Fruit fly (Drosophila melanogaster): Measurements from ENCODE around the gene B4.

The B4 gene

DNA sequence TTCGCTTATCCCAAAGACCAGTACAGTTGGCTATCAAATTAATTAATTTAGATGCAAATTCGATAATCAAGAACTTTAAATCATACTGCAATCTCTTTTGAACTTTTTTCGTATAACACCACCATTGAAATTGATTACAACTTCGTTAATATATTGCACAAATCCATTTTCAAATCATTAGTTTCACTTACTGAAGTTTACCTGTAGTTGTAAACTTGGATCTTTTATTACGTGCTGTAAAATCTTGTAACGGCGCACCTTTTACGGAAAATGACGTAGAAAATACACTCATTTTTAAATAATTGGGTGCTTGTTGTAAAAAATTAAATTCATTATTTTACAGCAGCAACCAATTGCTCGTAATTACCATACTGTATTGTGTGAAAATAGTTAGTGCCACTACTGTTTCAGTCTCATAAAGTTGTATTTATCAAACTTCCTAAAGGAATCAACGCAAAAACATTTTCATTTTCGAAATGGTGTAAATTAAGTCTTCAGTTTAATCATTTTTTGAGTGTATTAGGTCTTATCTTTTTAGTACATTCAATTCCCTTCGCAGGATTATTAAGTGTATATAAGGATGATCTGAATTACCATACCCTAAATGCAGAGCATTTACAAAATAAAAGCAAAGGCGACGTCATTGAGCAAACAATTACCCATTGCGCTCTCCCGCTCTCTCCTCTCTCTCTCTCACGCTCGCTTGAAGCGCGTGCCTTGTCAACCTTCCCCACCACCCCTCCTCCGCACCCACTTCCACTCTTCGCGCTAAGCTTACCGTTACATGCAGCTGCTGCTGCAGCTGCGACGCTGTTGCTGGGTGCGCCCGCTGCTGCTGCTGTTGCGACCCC lies 36.7 kb downstream of the B4 start (continued):
- no peak for TF ChIP-seq prd (optimal IDR thresholded peaks at IDR 0.05)
- TF ChIP-seq prd (GFP tag; IDR thresholded peaks at IDR 0.05) = peak; percentile 45; the same call in 2 of the 3 replicates
- peak; percentile 71 for TF ChIP-seq slbo (GFP tag; IDR thresholded peaks at IDR 0.05)
- TF ChIP-seq ato (GFP tag; IDR thresholded peaks at IDR 0.05; ENCODE audit: partially characterized antibody) = peak; percentile 41; the same call in 1 of the 2 replicates
- no peak for TF ChIP-seq CG8089 (GFP tag; optimal IDR thresholded peaks at IDR 0.05)
- TF ChIP-seq Hsf (GFP tag; optimal IDR thresholded peaks at IDR 0.05) = no peak
- TF ChIP-seq chn (GFP tag; optimal IDR thresholded peaks at IDR 0.05) = no peak
- TF ChIP-seq Vsx1 (GFP tag; optimal IDR thresholded peaks at IDR 0.05) = no peak
- TF ChIP-seq wor (GFP tag; IDR thresholded peaks at IDR 0.05) = no peak
- TF ChIP-seq salm (tag; optimal IDR thresholded peaks at IDR 0.05) = no peak
- TF ChIP-seq CG3847 (GFP tag; IDR thresholded peaks at IDR 0.05) = peak; percentile 31; the same call in 1 of the 2 replicates
- TF ChIP-seq dimm (GFP tag; IDR thresholded peaks at IDR 0.05) = 0 out of 2 replicates have a peak, but pooled peaks have one; percentile 19
- TF ChIP-seq CoRest (tag; optimal IDR thresholded peaks at IDR 0.05) = peak; percentile 43
- no peak for TF ChIP-seq sd (tag; optimal IDR thresholded peaks at IDR 0.05)
- peak; percentile 7 for TF ChIP-seq bcd (GFP tag; optimal IDR thresholded peaks at IDR 0.05)
- TF ChIP-seq Bdp1 (GFP tag; optimal IDR thresholded peaks at IDR 0.05) = no peak
- peak; percentile 67 for TF ChIP-seq dysf (GFP tag; IDR thresholded peaks at IDR 0.05)
- peak; percentile 49 for TF ChIP-seq CG1603 (tag; optimal IDR thresholded peaks at IDR 0.05)
- peak; percentile 38; the same call in 1 of the 2 replicates for TF ChIP-seq ranshi (GFP tag; IDR thresholded peaks at IDR 0.05)
- TF ChIP-seq twi (tag; optimal IDR thresholded peaks at IDR 0.05) = no peak
- no peak for TF ChIP-seq CG10565 (GFP tag; optimal IDR thresholded peaks at IDR 0.05)
- TF ChIP-seq seq (GFP tag; IDR thresholded peaks at IDR 0.05) = peak; percentile 45; the same call in 1 of the 2 replicates
- TF ChIP-seq abd-A (tag; optimal IDR thresholded peaks at IDR 0.05) = no peak
- TF ChIP-seq h (optimal IDR thresholded peaks at IDR 0.05) = no peak
- no peak for TF ChIP-seq p53 (GFP tag; optimal IDR thresholded peaks at IDR 0.05)
- TF ChIP-seq trh (GFP tag; optimal IDR thresholded peaks at IDR 0.05) = no peak
- TF ChIP-seq scrt (GFP tag; optimal IDR thresholded peaks at IDR 0.05) = no peak
- TF ChIP-seq yki (optimal IDR thresholded peaks at IDR 0.05) = peak; percentile 87
- no peak for TF ChIP-seq CG3163 (GFP tag; optimal IDR thresholded peaks at IDR 0.05)
- TF ChIP-seq Doc2 (GFP tag; IDR thresholded peaks at IDR 0.05) = no peak
- TF ChIP-seq CG6254 (GFP tag; optimal IDR thresholded peaks at IDR 0.05) = no peak
- TF ChIP-seq CG2875 (GFP tag; optimal IDR thresholded peaks at IDR 0.05) = no peak
- no peak for TF ChIP-seq CG9797 (GFP tag; optimal IDR thresholded peaks at IDR 0.05)
- no peak for TF ChIP-seq CG10209 (GFP tag; optimal IDR thresholded peaks at IDR 0.05)
- TF ChIP-seq CG10654 (GFP tag; optimal IDR thresholded peaks at IDR 0.05) = no peak
- peak; percentile 47 for TF ChIP-seq CG2678 (tag; optimal IDR thresholded peaks at IDR 0.05)
- peak; percentile 13 for TF ChIP-seq Chrac-16 (GFP tag; optimal IDR thresholded peaks at IDR 0.05)
- TF ChIP-seq ken (GFP tag; IDR thresholded peaks at IDR 0.05) = no peak
- peak; percentile 19 to 41 for TF ChIP-seq Pdp1 (GFP tag; optimal IDR thresholded peaks at IDR 0.05)
- TF ChIP-seq CG32767 (GFP tag; IDR thresholded peaks at IDR 0.05) = no peak
- no peak for TF ChIP-seq Gsc (GFP tag; IDR thresholded peaks at IDR 0.05)
- peak; percentile 30 for TF ChIP-seq vvl (GFP tag; IDR thresholded peaks at IDR 0.05)
- peak; percentile 54 for TF ChIP-seq sob (GFP tag; IDR thresholded peaks at IDR 0.05)
- peak; percentile 28 for TF ChIP-seq CG17359 (tag; optimal IDR thresholded peaks at IDR 0.05)
- TF ChIP-seq CG17829 (tag; optimal IDR thresholded peaks at IDR 0.05) = no peak
- TF ChIP-seq Abd-B (GFP tag; optimal IDR thresholded peaks at IDR 0.05) = peak; percentile 49
- no peak for TF ChIP-seq nerfin-2 (GFP tag; IDR thresholded peaks at IDR 0.05; ENCODE audit: partially characterized antibody)
- TF ChIP-seq inv (GFP tag; IDR thresholded peaks at IDR 0.05; ENCODE audit: partially characterized antibody) = no peak
- TF ChIP-seq nom (GFP tag; optimal IDR thresholded peaks at IDR 0.05) = peak; percentile 4
- peak; percentile 61; the same call in 2 of the 3 replicates for TF ChIP-seq CG17361 (GFP tag; IDR thresholded peaks at IDR 0.05)

Data from whole organism, embryonic.